Fruit fly (Drosophila melanogaster): Measurements from ENCODE around the gene CG2150.
A peak's percentile ranks its signal among the peaks of the same experiment; 100 is the strongest.

Gene CG2150

dm6 chr3R:31724580-31725320 lies 39.8 kb downstream of the CG2150 start:
- peak; percentile 12 for TF ChIP-seq insv (optimal IDR thresholded peaks at IDR 0.05)
- TF ChIP-seq Myc (optimal IDR thresholded peaks at IDR 0.05), result no peak

- TF ChIP-seq Myc (optimal IDR thresholded peaks at IDR 0.05) (no peak), h (optimal IDR thresholded peaks at IDR 0.05) (no peak), Sin3A (optimal IDR thresholded peaks at IDR 0.05) (no peak), ttk (optimal IDR thresholded peaks at IDR 0.05) (no peak), psq (optimal IDR thresholded peaks at IDR 0.05) (no peak), insv (optimal IDR thresholded peaks at IDR 0.05) (no peak)
Observed at dm6 chr3R:31724136-31724535, 40.4 kb downstream of the CG2150 start.

- no peak for TF ChIP-seq h (optimal IDR thresholded peaks at IDR 0.05)
- no peak for TF ChIP-seq ttk (optimal IDR thresholded peaks at IDR 0.05)
- no peak for TF ChIP-seq insv (optimal IDR thresholded peaks at IDR 0.05)
- no peak for TF ChIP-seq Myc (optimal IDR thresholded peaks at IDR 0.05)
- TF ChIP-seq Sin3A (optimal IDR thresholded peaks at IDR 0.05), result no peak
- no peak for TF ChIP-seq psq (optimal IDR thresholded peaks at IDR 0.05)
Observed at dm6 chr3R:31723206-31723933, 41.2 kb downstream of the CG2150 start.

- TF ChIP-seq psq (optimal IDR thresholded peaks at IDR 0.05), result no peak
- TF ChIP-seq ttk (optimal IDR thresholded peaks at IDR 0.05), result no peak
- no peak for TF ChIP-seq h (optimal IDR thresholded peaks at IDR 0.05)
Observed at dm6 chr3R:31721958-31722357, 42.6 kb downstream of the CG2150 start.

- TF ChIP-seq psq (optimal IDR thresholded peaks at IDR 0.05), result no peak
- TF ChIP-seq ttk (optimal IDR thresholded peaks at IDR 0.05), result no peak
- TF ChIP-seq Sin3A (optimal IDR thresholded peaks at IDR 0.05), result no peak
- TF ChIP-seq h (optimal IDR thresholded peaks at IDR 0.05), result no peak
- no peak for TF ChIP-seq Myc (optimal IDR thresholded peaks at IDR 0.05)
- TF ChIP-seq insv (optimal IDR thresholded peaks at IDR 0.05), result no peak
Observed at dm6 chr3R:31721466-31721865, 43.1 kb downstream of the CG2150 start.

- TF ChIP-seq psq (optimal IDR thresholded peaks at IDR 0.05) (no peak), Myc (optimal IDR thresholded peaks at IDR 0.05) (no peak), ttk (optimal IDR thresholded peaks at IDR 0.05) (no peak), insv (optimal IDR thresholded peaks at IDR 0.05) (no peak), Sin3A (optimal IDR thresholded peaks at IDR 0.05) (no peak), h (optimal IDR thresholded peaks at IDR 0.05) (no peak)
Observed at dm6 chr3R:31720112-31720511, 44.5 kb downstream of the CG2150 start.

dm6 chr3R:31719497-31719896 lies 45.1 kb downstream of the CG2150 start:
- TF ChIP-seq h (optimal IDR thresholded peaks at IDR 0.05), result no peak
- TF ChIP-seq psq (optimal IDR thresholded peaks at IDR 0.05), result no peak
- no peak for TF ChIP-seq ttk (optimal IDR thresholded peaks at IDR 0.05)
- no peak for TF ChIP-seq Myc (optimal IDR thresholded peaks at IDR 0.05)
- TF ChIP-seq insv (optimal IDR thresholded peaks at IDR 0.05), result no peak

- no peak for TF ChIP-seq h (optimal IDR thresholded peaks at IDR 0.05)
- TF ChIP-seq insv (optimal IDR thresholded peaks at IDR 0.05), result no peak
- TF ChIP-seq Myc (optimal IDR thresholded peaks at IDR 0.05), result no peak
- no peak for TF ChIP-seq psq (optimal IDR thresholded peaks at IDR 0.05)
- TF ChIP-seq Sin3A (optimal IDR thresholded peaks at IDR 0.05), result no peak
- TF ChIP-seq ttk (optimal IDR thresholded peaks at IDR 0.05), result no peak
Observed at dm6 chr3R:31718967-31719366, 45.6 kb downstream of the CG2150 start.

- TF ChIP-seq Sin3A (optimal IDR thresholded peaks at IDR 0.05) (no peak), h (optimal IDR thresholded peaks at IDR 0.05) (no peak), psq (optimal IDR thresholded peaks at IDR 0.05) (no peak), insv (optimal IDR thresholded peaks at IDR 0.05) (no peak), ttk (optimal IDR thresholded peaks at IDR 0.05) (no peak), Myc (optimal IDR thresholded peaks at IDR 0.05) (no peak)
Observed at dm6 chr3R:31718168-31718565, 46.4 kb downstream of the CG2150 start.

- TF ChIP-seq insv (optimal IDR thresholded peaks at IDR 0.05) (no peak), h (optimal IDR thresholded peaks at IDR 0.05) (no peak), ttk (optimal IDR thresholded peaks at IDR 0.05) (no peak), Myc (optimal IDR thresholded peaks at IDR 0.05) (no peak)
Observed at dm6 chr3R:31717299-31718167, 47.0 kb downstream of the CG2150 start.

dm6 chr3R:31716265-31716664 lies 48.3 kb downstream of the CG2150 start:
- no peak for TF ChIP-seq psq (optimal IDR thresholded peaks at IDR 0.05)
- TF ChIP-seq insv (optimal IDR thresholded peaks at IDR 0.05), result no peak
- TF ChIP-seq h (optimal IDR thresholded peaks at IDR 0.05), result no peak
- TF ChIP-seq Sin3A (optimal IDR thresholded peaks at IDR 0.05), result no peak
- TF ChIP-seq ttk (optimal IDR thresholded peaks at IDR 0.05), result no peak
- no peak for TF ChIP-seq Myc (optimal IDR thresholded peaks at IDR 0.05)

- TF ChIP-seq Sin3A (optimal IDR thresholded peaks at IDR 0.05) (no peak), ttk (optimal IDR thresholded peaks at IDR 0.05) (no peak), Myc (optimal IDR thresholded peaks at IDR 0.05) (no peak), h (optimal IDR thresholded peaks at IDR 0.05) (no peak), psq (optimal IDR thresholded peaks at IDR 0.05) (no peak), insv (optimal IDR thresholded peaks at IDR 0.05) (no peak)
Observed at dm6 chr3R:31715713-31716024, 48.9 kb downstream of the CG2150 start.

Data from Kc167 (cell line).